Fruit fly (Drosophila melanogaster) whole organism: Measurements from ENCODE around the gene CG7806.

ENCODE experiments used
- CG8478 ChIP-seq: fragments of >200 bp; optimal IDR thresholded peaks from 2 replicates; lab custom pipeline; 2018; ENCODE audit warnings: inconsistent platforms
- EcR ChIP-seq, 2 experiments: fragments of >200 bp; optimal IDR thresholded peaks; 2 replicates each; lab custom pipeline; 2017; ENCODE audit warnings: missing biosample characterization in 2 of 2, missing genetic modification characterization in 2 of 2, missing genetic modification reagents in 2 of 2
- psq ChIP-seq: fragments of >200 bp; optimal IDR thresholded peaks from 2 replicates; lab custom pipeline; 2017
- usp ChIP-seq: fragments of >200 bp; optimal IDR thresholded peaks from 2 replicates; lab custom pipeline; 2017; ENCODE audit warnings: missing biosample characterization, missing genetic modification characterization, mixed read lengths

DNA sequence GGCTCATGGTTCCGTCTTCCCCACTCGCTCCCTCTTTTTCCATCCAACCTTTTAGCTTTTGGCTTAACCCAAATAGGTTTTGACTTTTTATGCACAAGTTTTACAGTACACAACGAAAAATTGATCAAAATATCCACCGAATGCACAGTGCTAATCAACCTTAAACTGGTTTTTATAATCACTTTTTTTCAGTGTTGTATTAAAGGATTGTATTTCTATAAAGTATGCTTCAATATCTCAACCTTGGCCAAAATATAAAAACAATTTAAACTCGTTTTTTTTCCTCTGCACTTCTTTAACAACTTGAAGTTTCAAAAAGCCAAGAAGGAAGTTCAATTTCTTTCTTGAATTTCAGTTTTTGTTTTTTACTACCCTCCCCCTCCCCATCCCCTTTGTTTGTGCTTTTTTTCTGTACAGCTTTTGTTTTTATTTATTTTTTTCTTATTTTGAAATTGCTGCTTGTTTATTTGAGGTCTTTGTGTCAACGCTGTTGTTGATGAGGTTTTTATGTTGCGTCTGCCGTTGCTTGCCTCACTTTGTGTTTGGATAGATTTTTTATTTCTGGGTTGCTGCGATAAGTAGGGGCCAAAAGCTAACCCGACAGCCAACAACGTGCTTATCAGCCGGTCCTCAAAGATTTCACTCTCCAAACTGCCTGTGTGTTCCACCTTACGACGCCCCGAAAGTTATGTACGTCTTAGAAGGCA, 26.1 kb upstream of the CG7806 start:
- no peak for TF ChIP-seq usp (GFP tag; lab: Kevin White, UChicago)
- TF ChIP-seq EcR (GFP tag; optimal IDR thresholded peaks at IDR 0.05; lab: Kevin White, UChicago) = no peak
- no peak for TF ChIP-seq psq (lab: Kevin White, UChicago)
- TF ChIP-seq CG8478 = no peak
